Worm (Caenorhabditis elegans) whole organism, L3 larva: ENCODE measurements around the gene asp-14.

ENCODE experiments used
- ama-1 ChIP-seq: fragments of 150-350 bp; optimal IDR thresholded peaks from 2 replicates; lab custom pipeline; 2018
- fkh-10 ChIP-seq: sonication (generic microtip); optimal IDR thresholded peaks from 2 replicates; lab custom pipeline; 2017; ENCODE audit warnings: missing biosample characterization, missing genetic modification reagents, missing genetic modification characterization
- fos-1 ChIP-seq: fragments of 150-350 bp; optimal IDR thresholded peaks from 2 replicates; lab custom pipeline; 2014; ENCODE audit warnings: missing biosample characterization, missing genetic modification characterization
- jun-1 ChIP-seq: fragments of 150-350 bp; optimal IDR thresholded peaks from 2 replicates; lab custom pipeline; 2014; ENCODE audit warnings: missing biosample characterization, missing genetic modification reagents, missing genetic modification characterization
- nhr-67 ChIP-seq: fragments of 150-350 bp; optimal IDR thresholded peaks from 2 replicates; lab custom pipeline; 2014; ENCODE audit warnings: missing biosample characterization, missing genetic modification characterization
- nhr-76 ChIP-seq: fragments of 150-350 bp; sonication (generic microtip); optimal IDR thresholded peaks from 5 replicates; lab custom pipeline; 2014; ENCODE audit warnings: missing biosample characterization, missing genetic modification characterization
- pqm-1 ChIP-seq: fragments of 150-350 bp; optimal IDR thresholded peaks from 2 replicates; lab custom pipeline; 2017; ENCODE audit warnings: missing biosample characterization, missing genetic modification characterization, inconsistent platforms
- ztf-11 ChIP-seq: fragments of 150-350 bp; optimal IDR thresholded peaks from 2 replicates; lab custom pipeline; 2014; ENCODE audit warnings: missing biosample characterization, missing genetic modification characterization
- ztf-4 ChIP-seq: fragments of 150-350 bp; optimal IDR thresholded peaks from 2 replicates; lab custom pipeline; 2014; ENCODE audit warnings: missing biosample characterization, missing genetic modification characterization

DNA sequence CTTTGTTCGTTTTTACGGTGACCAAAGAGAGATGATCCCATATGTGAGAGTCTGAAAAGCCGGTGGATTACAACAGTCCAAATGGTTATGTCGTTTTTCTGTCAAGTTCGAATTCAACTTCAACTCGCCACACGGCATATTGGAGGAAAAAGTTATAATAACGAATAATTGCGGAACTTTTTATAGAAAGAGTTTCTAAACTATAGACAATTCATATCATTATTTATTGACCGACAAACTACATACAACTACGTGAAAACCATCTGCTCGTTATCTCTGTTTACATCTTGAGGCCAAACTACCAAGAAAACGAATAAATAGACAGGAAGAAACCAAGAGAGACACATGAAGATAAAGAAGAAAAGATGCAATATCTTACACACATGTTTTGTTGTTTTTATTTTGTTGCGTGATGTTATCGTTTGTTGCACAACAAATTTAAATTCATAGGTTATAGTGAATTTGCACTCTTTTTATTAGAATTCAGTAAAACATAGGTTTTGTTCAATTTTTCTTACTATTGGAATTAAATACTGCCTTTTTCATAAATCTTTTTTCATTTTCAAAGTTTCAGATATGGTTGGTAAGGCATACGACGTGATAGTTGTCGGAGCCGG, 27.3 kb upstream of the asp-14 start, which contains the start of the genes C15B12.4 and C15B12.8:
- TF ChIP-seq nhr-76 (tag; lab: Kevin White, UChicago), result no peak
- TF ChIP-seq jun-1 (tag; lab: Kevin White, UChicago), result no peak
- no peak for TF ChIP-seq ztf-11
- TF ChIP-seq pqm-1 (tag; lab: Kevin White, UChicago), result no peak
- no peak for TF ChIP-seq fkh-10 (GFP tag; lab: Kevin White, UChicago)
- TF ChIP-seq ztf-4 (tag; lab: Kevin White, UChicago), result no peak
- no peak for TF ChIP-seq nhr-67 (tag; lab: Kevin White, UChicago)
- TF ChIP-seq fos-1 (tag; lab: Kevin White, UChicago), result no peak
- no peak for TF ChIP-seq ama-1 (lab: Kevin White, UChicago)
